Fruit fly (Drosophila melanogaster) whole organism, pupa: Measurements from ENCODE around the gene CG33631.
A peak's percentile ranks its signal among the peaks of the same experiment; 100 is the strongest.

Experiments
- CG12605 ChIP-seq: fragments of 200-800 bp; sonication (Bioruptor generic); IDR thresholded peaks from 2 replicates; pipeline ENCODE4 v1.3.6; 2022; ENCODE audit warnings: missing biosample characterization, missing genetic modification characterization
- CG14655 ChIP-seq: fragments of 200-800 bp; sonication (Bioruptor generic); optimal IDR thresholded peaks from 3 replicates; lab custom pipeline; 2017; ENCODE audit warnings: mild to moderate bottlenecking, missing biosample characterization, missing genetic modification reagents, missing genetic modification characterization
- CG34367 ChIP-seq: fragments of 200-800 bp; sonication (Bioruptor generic); optimal IDR thresholded peaks from 2 replicates; lab custom pipeline; 2018; ENCODE audit warnings: missing biosample characterization, mild to moderate bottlenecking, missing genetic modification characterization
- CG4496 ChIP-seq: fragments of 200-800 bp; sonication (Bioruptor generic); IDR thresholded peaks from 3 replicates; pipeline ENCODE4 v1.3.6; 2022; ENCODE audit warnings: missing biosample characterization, missing genetic modification characterization
- CG8159 ChIP-seq: fragments of 200-800 bp; sonication (Bioruptor generic); optimal IDR thresholded peaks from 3 replicates; lab custom pipeline; 2018; ENCODE audit warnings: missing biosample characterization, mild to moderate bottlenecking, missing genetic modification characterization, moderate library complexity
- CG8301 ChIP-seq: fragments of 200-800 bp; sonication (Bioruptor generic); optimal IDR thresholded peaks from 2 replicates; lab custom pipeline; 2018; ENCODE audit warnings: missing biosample characterization, mild to moderate bottlenecking, missing genetic modification characterization
- CG9948 ChIP-seq: fragments of 200-800 bp; sonication (Bioruptor generic); optimal IDR thresholded peaks from 2 replicates; lab custom pipeline; 2018; ENCODE audit warnings: missing biosample characterization, mild to moderate bottlenecking, missing genetic modification characterization, moderate library complexity
- D1 ChIP-seq: fragments of 200-800 bp; sonication (Bioruptor generic); optimal IDR thresholded peaks from 2 replicates; lab custom pipeline; 2018; ENCODE audit warnings: missing biosample characterization, mild to moderate bottlenecking, missing genetic modification characterization, moderate library complexity
- EcR ChIP-seq: fragments of 200-800 bp; sonication (Bioruptor generic); optimal IDR thresholded peaks from 3 replicates; lab custom pipeline; 2019; ENCODE audit warnings: missing biosample characterization, missing genetic modification characterization, mild to moderate bottlenecking, moderate library complexity, missing genetic modification reagents
- Pif1A ChIP-seq: fragments of 200-800 bp; sonication (Bioruptor generic); optimal IDR thresholded peaks from 3 replicates; lab custom pipeline; 2016; ENCODE audit warnings: missing biosample characterization, missing genetic modification characterization
- Snoo ChIP-seq: fragments of 200-800 bp; sonication (Bioruptor generic); optimal IDR thresholded peaks from 3 replicates; lab custom pipeline; 2017; ENCODE audit warnings: missing biosample characterization, mild to moderate bottlenecking, missing genetic modification characterization, inconsistent platforms
- gl ChIP-seq: fragments of 200-800 bp; sonication (Bioruptor generic); optimal IDR thresholded peaks from 2 replicates; lab custom pipeline; 2018; ENCODE audit warnings: missing biosample characterization, mild to moderate bottlenecking, missing genetic modification characterization
- rn ChIP-seq: fragments of 200-800 bp; sonication (Bioruptor generic); IDR thresholded peaks from 2 replicates; pipeline ENCODE4 v1.3.6; 2022; ENCODE audit warnings: missing biosample characterization, missing genetic modification characterization

dm6 chr3R:10048035-10048774 is 15.6 kb upstream of the CG33631 start:
- TF ChIP-seq CG34367 (tag; lab: Kevin White, UChicago) (peak; percentile 29), CG8159 (tag; lab: Kevin White, UChicago) (peak; percentile 64), EcR (GFP tag; lab: Kevin White, UChicago) (no peak), CG12605 (GFP tag; lab: Robert Waterston, UW) (no peak), CG9948 (tag; lab: Kevin White, UChicago) (peak; percentile 44), D1 (no peak), rn (GFP tag; lab: Robert Waterston, UW) (no peak), Snoo (peak; percentile 62), CG14655 (GFP tag; lab: Kevin White, UChicago) (no peak), Pif1A (no peak), gl (tag; lab: Kevin White, UChicago) (no peak), CG4496 (GFP tag; lab: Robert Waterston, UW) (no peak), CG8301 (peak; percentile 58)
